Worm (Caenorhabditis elegans) whole organism, L3 larva: ENCODE data around the gene osm-5.

Source experiments
- R02D3.7 ChIP-seq: fragments of 150-350 bp; optimal IDR thresholded peaks from 2 replicates; lab custom pipeline; 2014; ENCODE audit warnings: missing biosample characterization, missing genetic modification characterization
- ZK546.5 ChIP-seq: sonication (generic microtip); optimal IDR thresholded peaks from 2 replicates; lab custom pipeline; 2017; ENCODE audit warnings: missing biosample characterization, missing genetic modification characterization
- aly-2 ChIP-seq: fragments of 150-350 bp; optimal IDR thresholded peaks from 2 replicates; lab custom pipeline; 2014; ENCODE audit warnings: missing biosample characterization, missing genetic modification characterization
- ama-1 ChIP-seq: fragments of 150-350 bp; optimal IDR thresholded peaks from 2 replicates; lab custom pipeline; 2018
- ceh-16 ChIP-seq: sonication (generic microtip); optimal IDR thresholded peaks from 2 replicates; lab custom pipeline; 2017; ENCODE audit warnings: missing biosample characterization, missing genetic modification characterization
- ceh-28 ChIP-seq: fragments of 150-350 bp; optimal IDR thresholded peaks from 2 replicates; lab custom pipeline; 2014; ENCODE audit warnings: missing biosample characterization, missing genetic modification reagents, missing genetic modification characterization
- ceh-82 ChIP-seq: fragments of 150-350 bp; optimal IDR thresholded peaks from 2 replicates; lab custom pipeline; 2014; ENCODE audit warnings: missing biosample characterization, missing genetic modification characterization
- ceh-9 ChIP-seq: sonication (generic microtip); optimal IDR thresholded peaks from 2 replicates; lab custom pipeline; 2018; ENCODE audit warnings: missing biosample characterization, missing genetic modification characterization
- daf-12 ChIP-seq: fragments of 150-350 bp; optimal IDR thresholded peaks from 2 replicates; lab custom pipeline; 2014; ENCODE audit warnings: missing biosample characterization, missing genetic modification reagents, missing genetic modification characterization
- egl-27 ChIP-seq: sonication (generic microtip); optimal IDR thresholded peaks from 4 replicates; lab custom pipeline; 2017; ENCODE audit warnings: missing biosample characterization, missing genetic modification reagents, missing genetic modification characterization
- egl-5 ChIP-seq: fragments of 150-350 bp; optimal IDR thresholded peaks from 2 replicates; lab custom pipeline; 2017; ENCODE audit warnings: missing biosample characterization, missing genetic modification reagents, missing genetic modification characterization, inconsistent platforms
- elt-1 ChIP-seq: fragments of 150-350 bp; optimal IDR thresholded peaks from 2 replicates; lab custom pipeline; 2014; ENCODE audit warnings: missing biosample characterization, missing genetic modification characterization
- elt-3 ChIP-seq, 3 experiments: fragments of 150-350 bp in 1 of 3; sonication (generic microtip) in 2 of 3; optimal IDR thresholded peaks; 2 replicates in 2 of 3; 4 replicates in 1 of 3; lab custom pipeline; 2014 to 2017; ENCODE audit warnings: missing biosample characterization in 3 of 3, missing genetic modification characterization in 3 of 3
- eor-1 ChIP-seq, 2 experiments: fragments of 150-350 bp; optimal IDR thresholded peaks; 2 replicates each; lab custom pipeline; 2014 to 2018; ENCODE audit warnings: missing biosample characterization in 2 of 2, missing genetic modification characterization in 2 of 2
- fkh-10 ChIP-seq: sonication (generic microtip); optimal IDR thresholded peaks from 2 replicates; lab custom pipeline; 2017; ENCODE audit warnings: missing biosample characterization, missing genetic modification reagents, missing genetic modification characterization
- fkh-2 ChIP-seq: fragments of 150-350 bp; optimal IDR thresholded peaks from 2 replicates; lab custom pipeline; 2014; ENCODE audit warnings: missing biosample characterization, missing genetic modification reagents, missing genetic modification characterization
- fos-1 ChIP-seq: fragments of 150-350 bp; optimal IDR thresholded peaks from 2 replicates; lab custom pipeline; 2014; ENCODE audit warnings: missing biosample characterization, missing genetic modification characterization
- hmg-11 ChIP-seq: sonication (generic microtip); optimal IDR thresholded peaks from 2 replicates; lab custom pipeline; 2016; ENCODE audit warnings: missing genetic modification characterization, missing compliant biosample characterization
- lin-15B ChIP-seq: fragments of 150-350 bp; optimal IDR thresholded peaks from 2 replicates; lab custom pipeline; 2014; ENCODE audit warnings: missing biosample characterization, missing genetic modification characterization
- lin-39 ChIP-seq: fragments of 150-350 bp; optimal IDR thresholded peaks from 2 replicates; lab custom pipeline; 2018; ENCODE audit warnings: missing biosample characterization, missing genetic modification reagents, missing genetic modification characterization
- lsy-12 ChIP-seq: sonication (generic microtip); optimal IDR thresholded peaks from 2 replicates; lab custom pipeline; 2016; ENCODE audit warnings: mild to moderate bottlenecking, missing genetic modification characterization, missing compliant biosample characterization
- mdl-1 ChIP-seq: fragments of 150-350 bp; optimal IDR thresholded peaks from 2 replicates; lab custom pipeline; 2014; ENCODE audit warnings: missing biosample characterization, missing genetic modification characterization
- mml-1 ChIP-seq: fragments of 150-350 bp; sonication (generic microtip); optimal IDR thresholded peaks from 3 replicates; lab custom pipeline; 2014; ENCODE audit warnings: missing biosample characterization, missing genetic modification characterization
- nfya-1 ChIP-seq: sonication (generic microtip); optimal IDR thresholded peaks from 2 replicates; lab custom pipeline; 2017; ENCODE audit warnings: missing genetic modification characterization, mild to moderate bottlenecking, missing compliant biosample characterization, antibody characterized with exemption, moderate library complexity; ENCODE audit not compliant: insufficient read depth
- nhr-11 ChIP-seq: fragments of 150-350 bp; optimal IDR thresholded peaks from 2 replicates; lab custom pipeline; 2014; ENCODE audit warnings: missing biosample characterization, missing genetic modification characterization
- nhr-12 ChIP-seq: fragments of 150-350 bp; optimal IDR thresholded peaks from 2 replicates; lab custom pipeline; 2014; ENCODE audit warnings: missing biosample characterization, missing genetic modification characterization
- nhr-23 ChIP-seq: fragments of 150-350 bp; optimal IDR thresholded peaks from 2 replicates; lab custom pipeline; 2014; ENCODE audit warnings: missing biosample characterization, missing genetic modification reagents, missing genetic modification characterization
- nhr-237 ChIP-seq: fragments of 150-350 bp; optimal IDR thresholded peaks from 2 replicates; lab custom pipeline; 2014; ENCODE audit warnings: missing biosample characterization, missing genetic modification characterization
- nhr-25 ChIP-seq: sonication (generic microtip); optimal IDR thresholded peaks from 2 replicates; lab custom pipeline; 2017; ENCODE audit warnings: missing biosample characterization, missing genetic modification characterization
- nhr-28 ChIP-seq: fragments of 150-350 bp; optimal IDR thresholded peaks from 2 replicates; lab custom pipeline; 2014; ENCODE audit warnings: missing biosample characterization, missing genetic modification characterization
- nhr-43 ChIP-seq: sonication (generic microtip); optimal IDR thresholded peaks from 2 replicates; lab custom pipeline; 2016; ENCODE audit warnings: mild to moderate bottlenecking, missing genetic modification characterization, missing compliant biosample characterization; ENCODE audit not compliant: poor library complexity, severe bottlenecking
- nhr-67 ChIP-seq: fragments of 150-350 bp; optimal IDR thresholded peaks from 2 replicates; lab custom pipeline; 2014; ENCODE audit warnings: missing biosample characterization, missing genetic modification characterization
- nhr-76 ChIP-seq: fragments of 150-350 bp; sonication (generic microtip); optimal IDR thresholded peaks from 5 replicates; lab custom pipeline; 2014; ENCODE audit warnings: missing biosample characterization, missing genetic modification characterization
- nhr-77 ChIP-seq: fragments of 150-350 bp; optimal IDR thresholded peaks from 2 replicates; lab custom pipeline; 2014; ENCODE audit warnings: missing biosample characterization, missing genetic modification characterization
- pha-4 ChIP-seq: fragments of 150-350 bp; optimal IDR thresholded peaks from 2 replicates; lab custom pipeline; 2014; ENCODE audit warnings: missing biosample characterization, missing genetic modification reagents, missing genetic modification characterization
- pqm-1 ChIP-seq: fragments of 150-350 bp; optimal IDR thresholded peaks from 2 replicates; lab custom pipeline; 2017; ENCODE audit warnings: missing biosample characterization, missing genetic modification characterization, inconsistent platforms
- sea-2 ChIP-seq: fragments of 150-350 bp; sonication (generic microtip); optimal IDR thresholded peaks from 4 replicates; lab custom pipeline; 2014; ENCODE audit warnings: missing biosample characterization, missing genetic modification reagents, missing genetic modification characterization
- skn-1 ChIP-seq: fragments of 150-350 bp; optimal IDR thresholded peaks from 2 replicates; lab custom pipeline; 2014; ENCODE audit warnings: missing biosample characterization, missing genetic modification characterization
- snpc-4 ChIP-seq: fragments of 150-350 bp; optimal IDR thresholded peaks from 2 replicates; lab custom pipeline; 2014; ENCODE audit warnings: missing biosample characterization, missing genetic modification characterization
- tbx-2 ChIP-seq: sonication (generic microtip); optimal IDR thresholded peaks from 2 replicates; lab custom pipeline; 2016; ENCODE audit warnings: mild to moderate bottlenecking, missing genetic modification characterization, missing compliant biosample characterization
- unc-39 ChIP-seq: sonication (generic microtip); optimal IDR thresholded peaks from 4 replicates; lab custom pipeline; 2017; ENCODE audit warnings: missing biosample characterization, missing genetic modification characterization
- unc-62 ChIP-seq: fragments of 150-350 bp; sonication (generic microtip); optimal IDR thresholded peaks from 4 replicates; lab custom pipeline; 2014; ENCODE audit warnings: missing biosample characterization, missing genetic modification reagents, missing genetic modification characterization
- zag-1 ChIP-seq: fragments of 150-350 bp; optimal IDR thresholded peaks from 2 replicates; lab custom pipeline; 2014; ENCODE audit warnings: missing biosample characterization, missing genetic modification characterization
- ztf-11 ChIP-seq: fragments of 150-350 bp; optimal IDR thresholded peaks from 2 replicates; lab custom pipeline; 2014; ENCODE audit warnings: missing biosample characterization, missing genetic modification characterization
- ztf-4 ChIP-seq: fragments of 150-350 bp; optimal IDR thresholded peaks from 2 replicates; lab custom pipeline; 2014; ENCODE audit warnings: missing biosample characterization, missing genetic modification characterization

osm-5 gene

DNA sequence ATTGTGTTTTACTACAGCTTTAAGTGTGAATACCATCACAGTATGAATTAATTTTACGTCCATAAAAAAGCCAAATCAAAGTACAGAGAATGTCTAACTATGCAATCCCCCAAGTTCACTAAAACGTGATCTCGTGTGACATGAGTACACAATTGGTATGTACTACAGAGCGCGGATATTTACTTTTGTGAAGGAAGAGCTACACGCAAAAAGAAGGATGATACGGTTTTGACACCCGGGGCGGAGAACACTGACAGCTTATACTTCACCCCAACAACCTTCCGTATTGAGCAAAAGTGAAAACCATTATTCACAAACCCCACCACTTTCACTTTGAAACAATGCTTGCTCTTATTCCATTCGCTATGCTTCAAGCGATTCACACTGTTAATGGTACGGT is 2.3 kb upstream of the osm-5 start, which contains the start of gene nspg-5:
Gene nspg-5, plus strand, starts transcription at position 301 of the 400 bp plus-strand sequence.
- no peak for TF ChIP-seq lsy-12 (tag; lab: Kevin White, UChicago)
- TF ChIP-seq daf-12 (tag; lab: Kevin White, UChicago) = no peak
- no peak for TF ChIP-seq ztf-11 (tag; lab: Kevin White, UChicago)
- TF ChIP-seq fkh-10 (GFP tag; lab: Kevin White, UChicago) = no peak
- peak; percentile 28 for TF ChIP-seq pha-4 (tag; lab: Kevin White, UChicago)
- TF ChIP-seq eor-1 (tag; optimal IDR thresholded peaks at IDR 0.05; lab: Kevin White, UChicago) = no peak

DNA sequence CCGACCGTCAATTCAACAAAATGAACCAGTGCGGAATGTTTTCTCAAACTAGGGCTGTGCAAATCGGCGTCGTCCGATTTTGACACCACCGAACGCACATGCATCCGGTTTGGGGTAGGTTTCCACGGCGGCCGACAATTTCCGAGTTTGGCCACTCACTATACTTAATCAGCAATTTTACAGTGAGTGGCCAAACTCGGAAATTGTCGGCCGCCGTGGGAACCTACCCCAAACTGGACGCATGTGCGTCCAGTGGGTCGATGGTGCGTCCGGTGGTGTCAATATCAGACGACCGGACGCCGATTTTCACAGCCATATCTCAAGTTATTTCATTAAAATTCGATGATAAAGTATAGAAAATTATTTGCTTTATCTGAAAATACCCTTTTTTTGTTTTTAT is 6.1 kb downstream of the osm-5 start:
- TF ChIP-seq fkh-2 = no peak
- TF ChIP-seq ceh-16 (tag; lab: Kevin White, UChicago) = no peak
- TF ChIP-seq nhr-23 (tag; lab: Kevin White, UChicago) = no peak
- TF ChIP-seq unc-39 = no peak
- TF ChIP-seq unc-62 (GFP tag; lab: Kevin White, UChicago) = no peak
- TF ChIP-seq nhr-12 (tag; lab: Kevin White, UChicago) = no peak
- TF ChIP-seq, all 47 proteins: peak for 0

DNA sequence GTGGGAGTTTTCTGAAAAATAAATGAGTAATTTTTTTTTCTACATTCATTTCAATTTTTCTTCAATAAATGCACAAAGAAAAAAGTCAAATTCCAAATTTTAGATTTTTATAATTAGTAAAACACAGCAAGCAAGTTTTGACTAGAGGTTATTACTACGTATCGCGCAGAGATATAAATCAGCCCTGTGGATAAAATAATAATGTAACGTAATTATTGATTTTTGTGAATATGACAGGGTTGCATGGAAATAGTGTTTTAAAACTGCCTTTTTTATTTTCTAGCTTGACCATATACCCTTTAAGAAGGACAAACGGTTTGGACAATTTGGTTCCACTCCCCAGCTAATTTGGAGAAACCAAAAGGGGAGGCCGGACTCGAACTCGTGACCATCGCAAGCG is 12.3 kb downstream of the osm-5 start:
- TF ChIP-seq ceh-28 (peak; percentile 84), hmg-11 (tag; lab: Kevin White, UChicago) (no peak), nhr-43 (tag; lab: Kevin White, UChicago) (peak; percentile 49), fkh-2 (no peak), pqm-1 (tag; lab: Kevin White, UChicago) (no peak), zag-1 (no peak)

DNA sequence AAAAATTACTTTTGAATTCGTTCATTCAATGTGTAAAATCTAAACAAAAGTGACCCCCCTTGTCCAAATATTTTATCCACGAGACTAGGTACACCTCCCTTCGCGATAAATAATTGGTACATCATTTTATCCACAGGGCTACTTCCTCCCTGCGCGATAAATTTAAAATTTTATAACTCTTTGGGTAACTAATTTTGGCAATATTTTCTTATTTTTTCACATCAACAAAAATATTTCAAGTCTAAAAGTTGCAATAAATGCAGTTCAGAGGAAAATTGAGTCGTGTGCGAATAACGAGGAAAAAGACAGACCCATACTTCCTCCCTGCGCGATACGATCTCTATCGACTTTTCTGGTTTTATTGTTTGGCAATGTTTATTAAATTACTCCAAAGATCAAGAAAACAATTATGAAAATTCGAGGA is 12.9 kb downstream of the osm-5 start:
- TF ChIP-seq lin-39 (tag; lab: Kevin White, UChicago) (peak; percentile 91), tbx-2 (tag; lab: Kevin White, UChicago) (peak; percentile 99), unc-62 (GFP tag; lab: Kevin White, UChicago) (peak; percentile 97), nhr-43 (tag; lab: Kevin White, UChicago) (peak; percentile 99), nfya-1 (tag; lab: Kevin White, UChicago) (peak; percentile 97), hmg-11 (tag; lab: Kevin White, UChicago) (peak; percentile 93), pqm-1 (tag; lab: Kevin White, UChicago) (peak; percentile 94), nhr-77 (tag; lab: Kevin White, UChicago) (peak; percentile 99), ZK546.5 (tag; lab: Kevin White, UChicago) (peak; percentile 76), elt-3 (tag; optimal IDR thresholded peaks at IDR 0.05; lab: Kevin White, UChicago) (peak; percentile 86 to 98 (median 93)), egl-5 (peak; percentile 99), ama-1 (lab: Kevin White, UChicago) (no peak), nhr-76 (peak; percentile 72), nhr-28 (tag; lab: Kevin White, UChicago) (peak; percentile 97), lin-15B (tag; lab: Kevin White, UChicago) (peak; percentile 51), ceh-82 (tag; lab: Kevin White, UChicago) (peak; percentile 100), ceh-9 (tag; lab: Kevin White, UChicago) (no peak), lsy-12 (tag; lab: Kevin White, UChicago) (peak; percentile 97), eor-1 (tag; optimal IDR thresholded peaks at IDR 0.05; lab: Kevin White, UChicago) (peak in 1 of 2 experiments; percentile 88), mml-1 (no peak), daf-12 (tag; lab: Kevin White, UChicago) (peak; percentile 89), nhr-23 (tag; lab: Kevin White, UChicago) (peak; percentile 100), nhr-11 (tag; lab: Kevin White, UChicago) (peak; percentile 97), sea-2 (GFP tag; lab: Kevin White, UChicago) (no peak), R02D3.7 (tag; lab: Kevin White, UChicago) (peak; percentile 94), aly-2 (tag; lab: Kevin White, UChicago) (peak; percentile 100), pha-4 (tag; lab: Kevin White, UChicago) (peak; percentile 99), skn-1 (peak; percentile 99), ceh-28 (peak; percentile 99), fos-1 (peak; percentile 95), ztf-4 (tag; lab: Kevin White, UChicago) (peak; percentile 90), elt-1 (tag; lab: Kevin White, UChicago) (peak; percentile 86), nhr-237 (peak; percentile 80), fkh-10 (GFP tag; lab: Kevin White, UChicago) (peak; percentile 100), egl-27 (tag; lab: Kevin White, UChicago) (peak; percentile 93), nhr-67 (tag; lab: Kevin White, UChicago) (peak; percentile 75), nhr-25 (tag; lab: Kevin White, UChicago) (peak; percentile 94), snpc-4 (tag; lab: Kevin White, UChicago) (peak; percentile 95), zag-1 (peak; percentile 95), mdl-1 (tag; lab: Kevin White, UChicago) (peak; percentile 88), ztf-11 (tag; lab: Kevin White, UChicago) (peak; percentile 67), fkh-2 (peak; percentile 94), ceh-16 (tag; lab: Kevin White, UChicago) (peak; percentile 78)
